Worm (Caenorhabditis elegans): ENCODE measurements around the gene cdd-2.

The cdd-2 gene

ce11 chrIV:7549844-7550243, 2.2 kb upstream of the cdd-2 start:
- TF ChIP-seq lin-39 (tag; optimal IDR thresholded peaks at IDR 0.05): no peak
- no peak for TF ChIP-seq aly-2 (tag; optimal IDR thresholded peaks at IDR 0.05)
- no peak for TF ChIP-seq mbf-1 (tag; optimal IDR thresholded peaks at IDR 0.05)
- no peak for TF ChIP-seq nhr-237 (tag; optimal IDR thresholded peaks at IDR 0.05)
- TF ChIP-seq nhr-10 (tag; optimal IDR thresholded peaks at IDR 0.05): no peak
- TF ChIP-seq crh-2 (tag; optimal IDR thresholded peaks at IDR 0.05): no peak
- TF ChIP-seq ama-1 (optimal IDR thresholded peaks at IDR 0.05): no peak
- no peak for TF ChIP-seq lin-11 (tag; optimal IDR thresholded peaks at IDR 0.05)
- TF ChIP-seq nhr-77 (tag; optimal IDR thresholded peaks at IDR 0.05): no peak
- no peak for TF ChIP-seq mab-5 (tag; optimal IDR thresholded peaks at IDR 0.05)
- TF ChIP-seq unc-55 (GFP tag; optimal IDR thresholded peaks at IDR 0.05): no peak
- TF ChIP-seq peb-1 (tag; optimal IDR thresholded peaks at IDR 0.05): no peak
- no peak for TF ChIP-seq ztf-11 (tag; optimal IDR thresholded peaks at IDR 0.05)
- TF ChIP-seq snpc-4 (tag; optimal IDR thresholded peaks at IDR 0.05): no peak
- TF ChIP-seq zag-1 (tag; optimal IDR thresholded peaks at IDR 0.05): no peak
- no peak for TF ChIP-seq lin-13 (GFP tag; optimal IDR thresholded peaks at IDR 0.05)
- TF ChIP-seq alr-1 (tag; optimal IDR thresholded peaks at IDR 0.05): no peak
- TF ChIP-seq nhr-129 (tag; optimal IDR thresholded peaks at IDR 0.05): peak; percentile 60
- TF ChIP-seq unc-62 (GFP tag; optimal IDR thresholded peaks at IDR 0.05): no peak
- no peak for TF ChIP-seq elt-3 (tag; optimal IDR thresholded peaks at IDR 0.05)
- no peak for TF ChIP-seq Y55F3AM.14 (GFP tag; optimal IDR thresholded peaks at IDR 0.05)
- TF ChIP-seq elt-1 (tag; optimal IDR thresholded peaks at IDR 0.05): no peak
- TF ChIP-seq ZK546.5 (tag; optimal IDR thresholded peaks at IDR 0.05): no peak
- TF ChIP-seq egl-27 (tag; optimal IDR thresholded peaks at IDR 0.05): no peak
- no peak for TF ChIP-seq ztf-1 (GFP tag; conservative IDR thresholded peaks at IDR 0.05)
- TF ChIP-seq gmeb-1 (tag; optimal IDR thresholded peaks at IDR 0.05): no peak
- TF ChIP-seq ceh-82 (tag; optimal IDR thresholded peaks at IDR 0.05): no peak
- TF ChIP-seq mdl-1 (tag; optimal IDR thresholded peaks at IDR 0.05): no peak
- TF ChIP-seq nhr-11 (tag; optimal IDR thresholded peaks at IDR 0.05): no peak
- TF ChIP-seq dmd-4 (tag; optimal IDR thresholded peaks at IDR 0.05): no peak
- no peak for TF ChIP-seq unc-39 (tag; optimal IDR thresholded peaks at IDR 0.05)
- no peak for TF ChIP-seq nhr-23 (tag; optimal IDR thresholded peaks at IDR 0.05)
- no peak for TF ChIP-seq nhr-12 (tag; optimal IDR thresholded peaks at IDR 0.05)
- TF ChIP-seq F13H6.1 (tag; optimal IDR thresholded peaks at IDR 0.05): peak; percentile 19
- TF ChIP-seq ceh-16 (tag; optimal IDR thresholded peaks at IDR 0.05): no peak
- TF ChIP-seq fos-1 (tag; optimal IDR thresholded peaks at IDR 0.05): peak; percentile 54
- TF ChIP-seq C34F6.9 (tag; optimal IDR thresholded peaks at IDR 0.05): peak; percentile 28
- TF ChIP-seq sem-4 (tag; optimal IDR thresholded peaks at IDR 0.05): no peak
- peak; percentile 80 for TF ChIP-seq skn-1 (tag; optimal IDR thresholded peaks at IDR 0.05)
- TF ChIP-seq nhr-25 (tag; optimal IDR thresholded peaks at IDR 0.05): no peak
- no peak for TF ChIP-seq ztf-4 (tag; optimal IDR thresholded peaks at IDR 0.05)
- TF ChIP-seq sma-9 (GFP tag; optimal IDR thresholded peaks at IDR 0.05): no peak
- no peak for TF ChIP-seq sma-9 (tag; optimal IDR thresholded peaks at IDR 0.05)
- no peak for TF ChIP-seq nhr-21 (tag; optimal IDR thresholded peaks at IDR 0.05)
- peak in 1 of 2 experiments; percentile 41 for TF ChIP-seq lsy-2 (tag; optimal IDR thresholded peaks at IDR 0.05)
- TF ChIP-seq sma-3 (GFP tag; optimal IDR thresholded peaks at IDR 0.05): no peak
- no peak for TF ChIP-seq R02D3.7 (tag; optimal IDR thresholded peaks at IDR 0.05)
- TF ChIP-seq nhr-6 (tag; optimal IDR thresholded peaks at IDR 0.05): no peak
- TF ChIP-seq blmp-1 (tag; optimal IDR thresholded peaks at IDR 0.05; ENCODE audit: insufficient read depth): no peak

ce11 chrIV:7543662-7544061, 4.0 kb downstream of the cdd-2 start:
- TF ChIP-seq peb-1 (tag; optimal IDR thresholded peaks at IDR 0.05): no peak
- TF ChIP-seq ztf-1 (GFP tag; conservative IDR thresholded peaks at IDR 0.05): no peak
- TF ChIP-seq nhr-237 (tag; optimal IDR thresholded peaks at IDR 0.05): no peak
- TF ChIP-seq skn-1 (tag; optimal IDR thresholded peaks at IDR 0.05): no peak
- TF ChIP-seq lin-39 (tag; optimal IDR thresholded peaks at IDR 0.05): no peak
- TF ChIP-seq lin-13 (GFP tag; optimal IDR thresholded peaks at IDR 0.05): no peak
- TF ChIP-seq unc-39 (tag; optimal IDR thresholded peaks at IDR 0.05): no peak
- no peak for TF ChIP-seq dmd-4 (tag; optimal IDR thresholded peaks at IDR 0.05)
- no peak for TF ChIP-seq mab-5 (tag; optimal IDR thresholded peaks at IDR 0.05)
- TF ChIP-seq snpc-4 (tag; optimal IDR thresholded peaks at IDR 0.05): no peak
- no peak for TF ChIP-seq alr-1 (tag; optimal IDR thresholded peaks at IDR 0.05)
- TF ChIP-seq mdl-1 (tag; optimal IDR thresholded peaks at IDR 0.05): no peak
- TF ChIP-seq Y55F3AM.14 (GFP tag; optimal IDR thresholded peaks at IDR 0.05): no peak
- TF ChIP-seq gmeb-1 (tag; optimal IDR thresholded peaks at IDR 0.05): no peak
- no peak for TF ChIP-seq ztf-11 (tag; optimal IDR thresholded peaks at IDR 0.05)
